Worm (Caenorhabditis elegans): ENCODE measurements around the gene Y52E8A.6.
A peak's percentile ranks its signal among the peaks of the same experiment; 100 is the strongest.

The Y52E8A.6 gene

DNA sequence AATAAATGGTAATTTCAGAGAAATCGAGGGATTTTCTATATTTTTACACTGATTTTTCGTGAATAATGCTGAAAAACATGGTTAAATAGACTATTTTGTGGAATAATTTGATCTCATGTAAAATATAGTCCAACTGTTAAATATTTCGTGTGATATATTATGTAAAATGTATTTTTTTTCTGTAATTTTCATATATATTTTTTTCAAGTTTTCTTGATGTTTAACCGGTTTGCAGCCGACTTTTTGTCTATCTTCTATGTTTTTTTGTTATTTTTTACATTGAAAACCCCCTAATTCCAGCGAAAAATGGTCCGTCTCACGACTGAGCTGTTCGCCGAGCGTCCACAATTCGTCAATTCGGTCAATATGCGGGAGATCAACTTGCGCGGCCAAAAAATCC is 4.3 kb upstream of the Y52E8A.6 start, which contains the start of gene mog-2:
Gene mog-2 (plus strand): TSS at position 301 of the 400 bp plus-strand sequence.
- no peak for TF ChIP-seq ztf-4 (tag; optimal IDR thresholded peaks at IDR 0.05)
- TF ChIP-seq R02D3.7 (tag; optimal IDR thresholded peaks at IDR 0.05): no peak
- no peak for TF ChIP-seq nhr-129 (tag; optimal IDR thresholded peaks at IDR 0.05)
- TF ChIP-seq ceh-82 (tag; optimal IDR thresholded peaks at IDR 0.05): no peak
- TF ChIP-seq aly-2 (tag; optimal IDR thresholded peaks at IDR 0.05): no peak
- TF ChIP-seq mbf-1 (tag; optimal IDR thresholded peaks at IDR 0.05): no peak
- no peak for TF ChIP-seq elt-1 (tag; optimal IDR thresholded peaks at IDR 0.05)
- TF ChIP-seq sma-3 (GFP tag; optimal IDR thresholded peaks at IDR 0.05): no peak
- TF ChIP-seq nhr-11 (tag; optimal IDR thresholded peaks at IDR 0.05): no peak
- TF ChIP-seq snpc-4 (tag; optimal IDR thresholded peaks at IDR 0.05): no peak

DNA sequence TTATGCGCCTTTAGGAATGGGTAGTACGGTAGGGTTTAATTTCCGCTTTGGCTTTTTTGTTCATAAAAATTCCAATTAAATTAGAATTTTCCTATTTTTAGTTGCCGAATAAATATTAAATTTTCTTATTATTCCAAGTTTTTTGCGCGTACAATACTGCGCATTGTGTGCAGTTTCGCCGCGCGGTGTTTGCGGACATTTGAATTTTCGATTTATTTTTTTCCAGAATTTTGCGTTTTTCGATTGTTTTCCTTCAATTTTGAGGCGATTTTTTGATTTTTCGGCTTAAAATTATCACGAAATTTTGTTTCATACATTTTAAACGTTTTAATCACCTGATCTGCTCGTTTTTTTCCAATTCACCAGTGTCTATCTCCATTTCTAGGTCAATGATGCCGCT is 3.1 kb upstream of the Y52E8A.6 start, which contains the start of gene H20J04.6:
Gene H20J04.6 (plus strand): TSS at position 386 of the 400 bp plus-strand sequence.
- TF ChIP-seq elt-3 (tag; optimal IDR thresholded peaks at IDR 0.05) (no peak), lin-11 (tag; optimal IDR thresholded peaks at IDR 0.05) (no peak), blmp-1 (tag; optimal IDR thresholded peaks at IDR 0.05; ENCODE audit: insufficient read depth) (no peak), unc-55 (GFP tag; optimal IDR thresholded peaks at IDR 0.05) (peak; percentile 33), gmeb-1 (tag; optimal IDR thresholded peaks at IDR 0.05) (peak; percentile 20), sma-3 (GFP tag; optimal IDR thresholded peaks at IDR 0.05) (peak; percentile 2), nhr-129 (tag; optimal IDR thresholded peaks at IDR 0.05) (no peak), lin-39 (tag; optimal IDR thresholded peaks at IDR 0.05) (no peak), C34F6.9 (tag; optimal IDR thresholded peaks at IDR 0.05) (peak; percentile 31), R02D3.7 (tag; optimal IDR thresholded peaks at IDR 0.05) (peak; percentile 18), ceh-16 (tag; optimal IDR thresholded peaks at IDR 0.05) (no peak), aly-2 (tag; optimal IDR thresholded peaks at IDR 0.05) (no peak), unc-39 (tag; optimal IDR thresholded peaks at IDR 0.05) (no peak), lsy-2 (tag; optimal IDR thresholded peaks at IDR 0.05) (peak in 1 of 2 experiments; percentile 27)

DNA sequence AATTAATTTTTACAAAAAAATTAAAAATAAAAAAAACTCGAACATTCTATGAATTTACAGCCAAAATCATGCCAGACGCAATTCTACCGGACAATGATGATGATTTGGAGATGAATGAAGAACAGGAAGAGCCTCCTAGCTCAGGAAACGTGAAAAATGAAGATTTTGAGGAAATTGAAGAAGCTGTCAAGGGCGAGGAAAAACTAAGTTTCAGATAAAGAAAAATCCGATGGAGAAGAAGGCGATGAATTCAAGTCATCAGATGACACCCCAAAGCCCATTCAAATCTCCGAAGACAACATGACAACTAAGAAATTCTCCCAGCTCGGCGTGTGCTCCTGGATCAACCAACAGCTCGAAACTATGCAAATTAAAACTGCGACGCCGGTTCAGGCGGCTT is 2.0 kb upstream of the Y52E8A.6 start, which contains the start of gene Y52E8A.1:
Gene Y52E8A.1 (plus strand): TSS at position 301 of the 400 bp plus-strand sequence.
- no peak for TF ChIP-seq nhr-11 (tag; optimal IDR thresholded peaks at IDR 0.05)
- no peak for TF ChIP-seq lin-39 (tag; optimal IDR thresholded peaks at IDR 0.05)
- TF ChIP-seq ztf-4 (tag; optimal IDR thresholded peaks at IDR 0.05): no peak
- no peak for TF ChIP-seq mbf-1 (tag; optimal IDR thresholded peaks at IDR 0.05)
- no peak for TF ChIP-seq sma-9 (GFP tag; optimal IDR thresholded peaks at IDR 0.05)
- no peak for TF ChIP-seq sma-9 (tag; optimal IDR thresholded peaks at IDR 0.05)
- TF ChIP-seq mdl-1 (tag; optimal IDR thresholded peaks at IDR 0.05): no peak
- no peak for TF ChIP-seq nhr-129 (tag; optimal IDR thresholded peaks at IDR 0.05)
- TF ChIP-seq sem-4 (tag; optimal IDR thresholded peaks at IDR 0.05): no peak
- no peak for TF ChIP-seq lsy-2 (tag; optimal IDR thresholded peaks at IDR 0.05)
- no peak for TF ChIP-seq nhr-77 (tag; optimal IDR thresholded peaks at IDR 0.05)
- TF ChIP-seq unc-55 (GFP tag; optimal IDR thresholded peaks at IDR 0.05): no peak

DNA sequence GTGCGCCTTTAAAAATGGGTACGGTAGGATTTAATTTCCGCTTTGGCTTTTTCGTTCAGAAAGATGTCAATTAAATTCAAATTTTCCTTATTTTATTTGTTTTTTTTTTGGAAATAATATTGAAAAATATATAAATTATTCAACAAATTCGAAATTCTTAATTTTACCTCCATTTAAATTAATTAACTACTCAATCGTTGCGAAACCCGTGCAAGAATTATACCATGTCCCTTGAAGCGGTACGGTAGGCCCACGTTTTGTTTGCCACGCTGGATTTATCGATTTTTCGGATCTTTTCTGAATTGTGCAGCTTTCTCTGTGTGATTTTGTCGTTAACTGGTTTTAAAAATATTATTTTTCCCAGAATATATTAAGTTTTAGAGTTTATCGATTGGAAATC is 686 bp upstream of the Y52E8A.6 start, which contains the start of gene Y52E8A.2:
Gene Y52E8A.2 (plus strand): TSS at position 382 of the 400 bp plus-strand sequence.
- TF ChIP-seq nhr-21 (tag; optimal IDR thresholded peaks at IDR 0.05) (no peak), nhr-77 (tag; optimal IDR thresholded peaks at IDR 0.05) (no peak), mab-5 (tag; optimal IDR thresholded peaks at IDR 0.05) (no peak), C34F6.9 (tag; optimal IDR thresholded peaks at IDR 0.05) (no peak), unc-62 (GFP tag; optimal IDR thresholded peaks at IDR 0.05) (no peak), nhr-10 (tag; optimal IDR thresholded peaks at IDR 0.05) (no peak), alr-1 (tag; optimal IDR thresholded peaks at IDR 0.05) (no peak), F13H6.1 (tag; optimal IDR thresholded peaks at IDR 0.05) (no peak), zag-1 (tag; optimal IDR thresholded peaks at IDR 0.05) (no peak), ZK546.5 (tag; optimal IDR thresholded peaks at IDR 0.05) (no peak), lin-13 (GFP tag; optimal IDR thresholded peaks at IDR 0.05) (no peak), aly-2 (tag; optimal IDR thresholded peaks at IDR 0.05) (no peak), dmd-4 (tag; optimal IDR thresholded peaks at IDR 0.05) (no peak), unc-55 (GFP tag; optimal IDR thresholded peaks at IDR 0.05) (no peak), nhr-12 (tag; optimal IDR thresholded peaks at IDR 0.05) (no peak), ztf-11 (tag; optimal IDR thresholded peaks at IDR 0.05) (no peak)

All from whole organism, L2 larva.